Worm (Caenorhabditis elegans): ENCODE measurements around the gene K10H10.13.
A peak's percentile ranks its signal among the peaks of the same experiment; 100 is the strongest.

K10H10.13 gene

ce11 chrII:14496809-14497208 lies 14.3 kb downstream of the K10H10.13 start (continued):
- TF ChIP-seq gmeb-2 (tag; optimal IDR thresholded peaks at IDR 0.05) (peak; percentile 86), T23F11.4 (GFP tag; optimal IDR thresholded peaks at IDR 0.05) (peak; percentile 74), ceh-31 (tag; optimal IDR thresholded peaks at IDR 0.05) (peak; percentile 68), pha-2 (tag; optimal IDR thresholded peaks at IDR 0.05) (peak; percentile 88), unc-55 (GFP tag; optimal IDR thresholded peaks at IDR 0.05) (no peak), K09A11.1 (tag; optimal IDR thresholded peaks at IDR 0.05; ENCODE audit: insufficient read depth) (peak; percentile 89), nhr-232 (tag; optimal IDR thresholded peaks at IDR 0.05) (peak; percentile 85), unc-86 (tag; optimal IDR thresholded peaks at IDR 0.05) (peak; percentile 72), lim-6 (tag; optimal IDR thresholded peaks at IDR 0.05) (no peak), pros-1 (tag; optimal IDR thresholded peaks at IDR 0.05) (peak; percentile 15), pag-3 (tag; optimal IDR thresholded peaks at IDR 0.05; ENCODE audit: borderline replicate concordance) (peak; percentile 4), Y22D7AL.16 (tag; optimal IDR thresholded peaks at IDR 0.05) (peak; percentile 71), madf-2 (tag; optimal IDR thresholded peaks at IDR 0.05) (peak; percentile 86), nhr-11 (tag; optimal IDR thresholded peaks at IDR 0.05) (no peak), hlh-6 (tag; optimal IDR thresholded peaks at IDR 0.05) (peak; percentile 91), che-1 (tag; optimal IDR thresholded peaks at IDR 0.05) (peak; percentile 86), dve-1 (tag; optimal IDR thresholded peaks at IDR 0.05) (peak; percentile 88), C08G9.2 (tag; optimal IDR thresholded peaks at IDR 0.05) (peak; percentile 83), ceh-2 (tag; optimal IDR thresholded peaks at IDR 0.05) (peak; percentile 66), fax-1 (tag; optimal IDR thresholded peaks at IDR 0.05) (peak; percentile 68), pha-4 (tag; optimal IDR thresholded peaks at IDR 0.05) (no peak), mec-3 (tag; optimal IDR thresholded peaks at IDR 0.05; ENCODE audit: borderline replicate concordance) (peak; percentile 5), npax-4 (tag; optimal IDR thresholded peaks at IDR 0.05) (peak; percentile 69), ttx-3 (tag; optimal IDR thresholded peaks at IDR 0.05) (peak; percentile 80), ceh-30 (tag; optimal IDR thresholded peaks at IDR 0.05) (peak; percentile 73), hlh-30 (tag; optimal IDR thresholded peaks at IDR 0.05; ENCODE audit: insufficient read depth) (peak; percentile 24), ceh-6 (GFP tag; optimal IDR thresholded peaks at IDR 0.05) (peak; percentile 92), elt-4 (tag; optimal IDR thresholded peaks at IDR 0.05) (no peak), zip-5 (tag; optimal IDR thresholded peaks at IDR 0.05) (peak; percentile 68), ceh-18 (tag; optimal IDR thresholded peaks at IDR 0.05) (peak; percentile 83), F13H6.1 (tag; optimal IDR thresholded peaks at IDR 0.05) (peak; percentile 73), elt-2 (tag; optimal IDR thresholded peaks at IDR 0.05) (peak; percentile 93), dmd-4 (tag; optimal IDR thresholded peaks at IDR 0.05; ENCODE audit: borderline replicate concordance) (peak; percentile 75)

ce11 chrII:14495341-14495740 lies 15.7 kb downstream of the K10H10.13 start:
- TF ChIP-seq unc-86 (tag; optimal IDR thresholded peaks at IDR 0.05) = no peak
- TF ChIP-seq unc-42 (tag; optimal IDR thresholded peaks at IDR 0.05) = no peak
- no peak for TF ChIP-seq C38D4.7 (GFP tag; optimal IDR thresholded peaks at IDR 0.05)
- TF ChIP-seq lin-11 (tag; optimal IDR thresholded peaks at IDR 0.05) = no peak
- TF ChIP-seq hlh-15 (tag; optimal IDR thresholded peaks at IDR 0.05) = no peak
- no peak for TF ChIP-seq nfya-1 (tag; optimal IDR thresholded peaks at IDR 0.05)
- no peak for TF ChIP-seq ref-2 (tag; optimal IDR thresholded peaks at IDR 0.05)
- no peak for TF ChIP-seq unc-55 (GFP tag; optimal IDR thresholded peaks at IDR 0.05)
- no peak for TF ChIP-seq fkh-6 (tag; optimal IDR thresholded peaks at IDR 0.05)
- no peak for TF ChIP-seq gmeb-2 (tag; optimal IDR thresholded peaks at IDR 0.05)
- no peak for TF ChIP-seq ceh-34 (tag; optimal IDR thresholded peaks at IDR 0.05)
- TF ChIP-seq fax-1 (tag; optimal IDR thresholded peaks at IDR 0.05) = no peak
- no peak for TF ChIP-seq Y22D7AL.16 (tag; optimal IDR thresholded peaks at IDR 0.05)

- TF ChIP-seq zip-5 (tag; optimal IDR thresholded peaks at IDR 0.05) = no peak
- TF ChIP-seq elt-2 (tag; optimal IDR thresholded peaks at IDR 0.05) = peak; percentile 85
Observed at ce11 chrII:14494464-14494863, 16.6 kb downstream of the K10H10.13 start.
